Fruit fly (Drosophila melanogaster) whole organism, prepupa: ENCODE data around the gene TfIIEalpha.

Experiments used
- CG32006 ChIP-seq: fragments of 200-800 bp; sonication (Bioruptor generic); optimal IDR thresholded peaks from 3 replicates; lab custom pipeline; 2017; ENCODE audit warnings: missing biosample characterization, mild to moderate bottlenecking, missing genetic modification characterization
- CG34406 ChIP-seq: fragments of 200-800 bp; sonication (Bioruptor generic); optimal IDR thresholded peaks from 3 replicates; lab custom pipeline; 2016; ENCODE audit warnings: missing biosample characterization, missing genetic modification characterization
- CG6854 ChIP-seq: fragments of 200-800 bp; sonication (Bioruptor generic); optimal IDR thresholded peaks from 2 replicates; lab custom pipeline; 2017; ENCODE audit warnings: missing biosample characterization, mild to moderate bottlenecking, missing genetic modification characterization
- Ets21C ChIP-seq: fragments of 200-800 bp; sonication (Bioruptor generic); optimal IDR thresholded peaks from 3 replicates; lab custom pipeline; 2016; ENCODE audit warnings: missing biosample characterization, missing genetic modification characterization
- dsx ChIP-seq: fragments of 200-800 bp; optimal IDR thresholded peaks from 3 replicates; lab custom pipeline; 2019; ENCODE audit warnings: missing biosample characterization, mild to moderate bottlenecking, missing genetic modification characterization, moderate library complexity; ENCODE audit not compliant: poor library complexity, severe bottlenecking
- fd85E ChIP-seq: fragments of 200-800 bp; sonication (Bioruptor generic); optimal IDR thresholded peaks from 3 replicates; lab custom pipeline; 2016; ENCODE audit warnings: missing biosample characterization, missing genetic modification characterization

DNA sequence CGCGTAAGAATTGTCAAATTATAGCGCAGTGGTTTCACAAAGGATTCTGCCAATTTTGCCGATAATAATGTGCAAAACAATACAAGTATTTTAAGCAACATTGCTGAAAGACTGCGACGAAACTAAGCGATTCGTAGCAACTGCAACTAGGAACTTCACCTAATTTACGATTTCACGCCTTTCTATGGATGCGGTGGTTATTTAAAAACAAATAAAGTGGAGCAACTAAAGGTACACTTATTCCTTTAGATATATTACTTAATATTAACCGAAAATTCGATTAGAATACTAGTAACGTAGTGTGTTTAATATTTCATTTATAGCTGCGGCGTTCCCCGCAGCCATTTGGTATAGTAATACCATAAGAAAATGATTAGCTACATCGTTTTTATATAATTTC is 35.9 kb upstream of the TfIIEalpha start, which contains the start of gene CG6071:
- no peak for TF ChIP-seq fd85E
- no peak for TF ChIP-seq dsx (GFP tag; lab: Kevin White, UChicago)
- no peak for TF ChIP-seq Ets21C (GFP tag; lab: Kevin White, UChicago)
- TF ChIP-seq CG34406, result no peak
- no peak for TF ChIP-seq CG6854
- no peak for TF ChIP-seq CG32006 (GFP tag; lab: Kevin White, UChicago)
